Worm (Caenorhabditis elegans) whole organism, L2 larva: ENCODE data around the gene mcu-1.

Source experiments
- C34F6.9 ChIP-seq: fragments of 150-350 bp; optimal IDR thresholded peaks from 2 replicates; lab custom pipeline; 2014; ENCODE audit warnings: missing biosample characterization, missing genetic modification characterization
- F13H6.1 ChIP-seq: sonication (generic microtip); optimal IDR thresholded peaks from 2 replicates; lab custom pipeline; 2016; ENCODE audit warnings: missing genetic modification characterization, missing compliant biosample characterization
- Y55F3AM.14 ChIP-seq: fragments of 200-800 bp; sonication (Bioruptor generic); optimal IDR thresholded peaks from 2 replicates; lab custom pipeline; 2018; ENCODE audit warnings: mild to moderate bottlenecking, missing genetic modification characterization, missing compliant biosample characterization
- ama-1 ChIP-seq: fragments of 150-350 bp; optimal IDR thresholded peaks from 2 replicates; lab custom pipeline; 2018; ENCODE audit warnings: inconsistent platforms
- blmp-1 ChIP-seq: sonication (generic microtip); optimal IDR thresholded peaks from 2 replicates; lab custom pipeline; 2017; ENCODE audit warnings: missing genetic modification characterization, mild to moderate bottlenecking, missing compliant biosample characterization, antibody characterized with exemption, moderate library complexity; ENCODE audit not compliant: insufficient read depth
- ceh-16 ChIP-seq: fragments of 150-350 bp; optimal IDR thresholded peaks from 2 replicates; lab custom pipeline; 2014; ENCODE audit warnings: missing biosample characterization, missing genetic modification characterization
- ceh-82 ChIP-seq: fragments of 150-350 bp; optimal IDR thresholded peaks from 2 replicates; lab custom pipeline; 2014; ENCODE audit warnings: missing biosample characterization, missing genetic modification characterization
- crh-2 ChIP-seq: sonication (generic microtip); optimal IDR thresholded peaks from 2 replicates; lab custom pipeline; 2017; ENCODE audit warnings: missing biosample characterization, missing genetic modification characterization
- dmd-4 ChIP-seq: sonication (generic microtip); optimal IDR thresholded peaks from 2 replicates; lab custom pipeline; 2017; ENCODE audit warnings: missing biosample characterization, missing genetic modification characterization
- elt-1 ChIP-seq: fragments of 150-350 bp; optimal IDR thresholded peaks from 2 replicates; lab custom pipeline; 2014; ENCODE audit warnings: missing biosample characterization, missing genetic modification characterization
- elt-3 ChIP-seq: sonication (generic microtip); optimal IDR thresholded peaks from 2 replicates; lab custom pipeline; 2017; ENCODE audit warnings: missing biosample characterization, missing genetic modification characterization
- fos-1 ChIP-seq: fragments of 150-350 bp; optimal IDR thresholded peaks from 2 replicates; lab custom pipeline; 2014; ENCODE audit warnings: missing biosample characterization, missing genetic modification characterization
- gmeb-1 ChIP-seq: fragments of 150-350 bp; optimal IDR thresholded peaks from 2 replicates; lab custom pipeline; 2014; ENCODE audit warnings: missing biosample characterization, missing genetic modification characterization
- lin-11 ChIP-seq: fragments of 150-350 bp; sonication (generic microtip); optimal IDR thresholded peaks from 2 replicates; lab custom pipeline; 2014; ENCODE audit warnings: missing biosample characterization, missing genetic modification characterization, inconsistent platforms, mixed read lengths
- lin-13 ChIP-seq: fragments of 150-350 bp; optimal IDR thresholded peaks from 2 replicates; lab custom pipeline; 2014; ENCODE audit warnings: missing biosample characterization, missing genetic modification reagents, missing genetic modification characterization
- mab-5 ChIP-seq: fragments of 150-350 bp; optimal IDR thresholded peaks from 2 replicates; lab custom pipeline; 2014; ENCODE audit warnings: missing biosample characterization, missing genetic modification characterization
- mbf-1 ChIP-seq: sonication (generic microtip); optimal IDR thresholded peaks from 2 replicates; lab custom pipeline; 2017; ENCODE audit warnings: missing biosample characterization, missing genetic modification characterization
- nhr-10 ChIP-seq: sonication (generic microtip); optimal IDR thresholded peaks from 2 replicates; lab custom pipeline; 2017; ENCODE audit warnings: missing biosample characterization, missing genetic modification characterization
- nhr-11 ChIP-seq: fragments of 150-350 bp; optimal IDR thresholded peaks from 2 replicates; lab custom pipeline; 2014; ENCODE audit warnings: missing biosample characterization, missing genetic modification characterization
- nhr-12 ChIP-seq: fragments of 150-350 bp; optimal IDR thresholded peaks from 2 replicates; lab custom pipeline; 2014; ENCODE audit warnings: missing biosample characterization, missing genetic modification characterization
- nhr-129 ChIP-seq: fragments of 150-350 bp; optimal IDR thresholded peaks from 2 replicates; lab custom pipeline; 2014; ENCODE audit warnings: missing biosample characterization, missing genetic modification characterization
- nhr-25 ChIP-seq: fragments of 150-350 bp; sonication (generic microtip); optimal IDR thresholded peaks from 3 replicates; lab custom pipeline; 2014; ENCODE audit warnings: missing biosample characterization, missing genetic modification characterization
- nhr-77 ChIP-seq: fragments of 150-350 bp; optimal IDR thresholded peaks from 2 replicates; lab custom pipeline; 2014; ENCODE audit warnings: missing biosample characterization, missing genetic modification characterization
- sem-4 ChIP-seq: fragments of 150-350 bp; optimal IDR thresholded peaks from 2 replicates; lab custom pipeline; 2014; ENCODE audit warnings: missing biosample characterization, missing genetic modification reagents, missing genetic modification characterization
- skn-1 ChIP-seq: sonication (generic microtip); optimal IDR thresholded peaks from 2 replicates; lab custom pipeline; 2017; ENCODE audit warnings: missing biosample characterization, missing genetic modification characterization
- sma-3 ChIP-seq: sonication (generic microtip); optimal IDR thresholded peaks from 2 replicates; lab custom pipeline; 2016; ENCODE audit warnings: missing genetic modification reagents, missing genetic modification characterization, missing compliant biosample characterization
- sma-9 ChIP-seq, 2 experiments: fragments of 150-350 bp in 1 of 2; sonication (generic microtip) in 1 of 2; optimal IDR thresholded peaks; 2 replicates each; lab custom pipeline; 2014 to 2016; ENCODE audit warnings: missing genetic modification characterization in 2 of 2, mild to moderate bottlenecking in 1 of 2, missing biosample characterization in 1 of 2, missing compliant biosample characterization in 1 of 2, missing genetic modification reagents in 1 of 2, moderate library complexity in 1 of 2
- unc-39 ChIP-seq: fragments of 150-350 bp; optimal IDR thresholded peaks from 2 replicates; lab custom pipeline; 2014; ENCODE audit warnings: missing biosample characterization, missing genetic modification characterization
- unc-55 ChIP-seq: fragments of 150-350 bp; sonication (generic microtip); optimal IDR thresholded peaks from 3 replicates; lab custom pipeline; 2014; ENCODE audit warnings: missing biosample characterization, missing genetic modification reagents, missing genetic modification characterization
- ztf-4 ChIP-seq: fragments of 150-350 bp; optimal IDR thresholded peaks from 2 replicates; lab custom pipeline; 2014; ENCODE audit warnings: missing biosample characterization, missing genetic modification characterization

mcu-1 gene

ce11 chrIV:5937106-5937505, 1.9 kb downstream of the mcu-1 start:
- TF ChIP-seq nhr-11 (tag; lab: Kevin White, UChicago), result no peak
- no peak for TF ChIP-seq elt-3 (tag; lab: Kevin White, UChicago)
- no peak for TF ChIP-seq gmeb-1
- TF ChIP-seq mab-5 (tag; lab: Kevin White, UChicago), result no peak
- TF ChIP-seq elt-1 (tag; lab: Kevin White, UChicago), result no peak
- TF ChIP-seq crh-2, result no peak
- no peak for TF ChIP-seq lin-11

DNA sequence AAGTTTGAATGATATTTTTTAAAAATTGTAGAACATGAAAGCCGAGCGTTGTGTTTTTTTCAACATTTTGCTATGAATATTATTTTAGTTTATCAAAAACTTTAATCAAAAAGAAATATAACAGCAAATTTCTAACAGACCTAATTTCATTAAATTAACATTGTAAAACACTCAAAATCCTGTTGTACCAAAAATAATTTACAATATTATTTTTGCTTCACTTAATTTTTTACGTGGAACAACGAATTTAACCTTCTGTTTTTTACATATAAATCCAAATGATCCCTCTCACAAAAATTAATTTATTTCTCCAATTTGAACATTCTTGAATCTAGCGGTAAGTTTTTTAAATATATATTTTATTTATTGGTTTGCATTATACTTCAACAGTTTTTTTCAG, 5.0 kb downstream of the mcu-1 start, which contains the start of gene H32C10.1:
Gene H32C10.1, plus strand, starts transcription at position 301 of the 400 bp plus-strand sequence.
- TF ChIP-seq ceh-16 (tag; lab: Kevin White, UChicago), result no peak
- TF ChIP-seq ztf-4, result no peak
- no peak for TF ChIP-seq nhr-129 (tag; lab: Kevin White, UChicago)
- no peak for TF ChIP-seq F13H6.1

- TF ChIP-seq lin-13 (GFP tag; lab: Kevin White, UChicago), result no peak
- TF ChIP-seq unc-55 (GFP tag; lab: Kevin White, UChicago), result no peak
- no peak for TF ChIP-seq dmd-4 (tag; lab: Kevin White, UChicago)
- no peak for TF ChIP-seq sma-3 (GFP tag; lab: Kevin White, UChicago)
- TF ChIP-seq ceh-16 (tag; lab: Kevin White, UChicago), result no peak
- TF ChIP-seq blmp-1 (tag; lab: Kevin White, UChicago), result no peak
- no peak for TF ChIP-seq sem-4
- no peak for TF ChIP-seq elt-1 (tag; lab: Kevin White, UChicago)
- no peak for TF ChIP-seq Y55F3AM.14
- TF ChIP-seq fos-1, result no peak
- no peak for TF ChIP-seq mab-5 (tag; lab: Kevin White, UChicago)
- TF ChIP-seq nhr-12 (tag; lab: Kevin White, UChicago), result no peak
- TF ChIP-seq, all 48 proteins: peak for 0
Measured at ce11 chrIV:5930345-5930744, 8.7 kb downstream of the mcu-1 start, which contains the start of gene lin-33. TSS of gene lin-33 (plus strand) at chrIV:5930645.

- TF ChIP-seq unc-55 (GFP tag; lab: Kevin White, UChicago) (no peak), dmd-4 (tag; lab: Kevin White, UChicago) (no peak), lin-13 (GFP tag; lab: Kevin White, UChicago) (no peak), nhr-10 (tag; lab: Kevin White, UChicago) (no peak), elt-3 (tag; lab: Kevin White, UChicago) (no peak), unc-39 (tag; lab: Kevin White, UChicago) (no peak), nhr-77 (no peak), mbf-1 (tag; lab: Kevin White, UChicago) (no peak), skn-1 (no peak), F13H6.1 (no peak)
- TF ChIP-seq, all 48 proteins: peak for 0
Measured at ce11 chrIV:5928957-5929356, 10.1 kb downstream of the mcu-1 start.

DNA sequence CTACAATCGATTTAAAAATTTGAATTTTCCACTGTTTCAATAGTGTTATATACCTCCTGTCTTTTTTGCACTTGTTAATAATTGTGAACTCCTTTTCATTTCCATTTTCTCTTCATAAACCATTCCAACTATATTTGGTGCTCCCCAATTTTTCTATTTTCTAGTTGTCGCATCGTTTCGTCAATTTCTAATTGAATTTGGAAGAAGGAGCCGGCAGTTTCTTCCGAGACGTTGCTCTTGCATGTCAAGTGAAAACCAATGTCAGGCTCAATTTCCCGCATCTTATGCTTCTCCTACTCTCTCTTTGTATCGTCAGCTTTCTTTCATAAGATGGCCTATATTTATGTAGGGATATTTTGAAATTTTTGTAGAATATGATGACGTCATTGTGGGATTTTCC, 11.2 kb downstream of the mcu-1 start:
- peak; percentile 12 for TF ChIP-seq sem-4
- TF ChIP-seq nhr-10 (tag; lab: Kevin White, UChicago), result no peak

DNA sequence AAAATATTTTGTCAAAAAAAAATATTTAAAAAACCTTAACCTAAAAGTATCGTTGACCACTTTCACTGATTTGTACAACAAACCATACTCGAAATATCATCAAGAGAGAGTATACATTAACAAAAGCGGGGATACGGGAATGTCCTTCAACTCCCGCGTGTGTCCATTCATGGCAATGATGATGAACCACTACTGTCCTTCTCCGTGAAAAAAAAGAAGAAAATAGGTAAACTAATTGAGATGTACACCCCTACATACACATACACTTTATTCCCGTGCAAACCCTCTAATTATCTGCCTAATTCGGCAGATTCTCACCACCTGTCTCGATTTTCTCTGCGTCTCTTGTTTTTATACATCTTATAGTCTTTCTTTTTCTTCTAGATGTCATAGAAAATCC, 12.4 kb downstream of the mcu-1 start:
- peak; percentile 47 for TF ChIP-seq sma-3 (GFP tag; lab: Kevin White, UChicago)
- TF ChIP-seq gmeb-1, result peak; percentile 2
- peak; percentile 45 for TF ChIP-seq ceh-16 (tag; lab: Kevin White, UChicago)
- peak; percentile 80 for TF ChIP-seq nhr-25 (tag; lab: Kevin White, UChicago)
- peak; percentile 19 for TF ChIP-seq nhr-129 (tag; lab: Kevin White, UChicago)
- TF ChIP-seq crh-2, result peak; percentile 14
- no peak for TF ChIP-seq nhr-10 (tag; lab: Kevin White, UChicago)
- TF ChIP-seq ama-1 (lab: Kevin White, UChicago), result no peak
- no peak for TF ChIP-seq lin-13 (GFP tag; lab: Kevin White, UChicago)
- peak; percentile 77 for TF ChIP-seq blmp-1 (tag; lab: Kevin White, UChicago)
- no peak for TF ChIP-seq ceh-82 (tag; lab: Kevin White, UChicago)
- peak; percentile 38 for TF ChIP-seq C34F6.9
- TF ChIP-seq F13H6.1, result no peak
- no peak for TF ChIP-seq sem-4
- TF ChIP-seq sma-9 (GFP tag; optimal IDR thresholded peaks at IDR 0.05; lab: Kevin White, UChicago), result peak; percentile 45
- TF ChIP-seq sma-9 (tag; optimal IDR thresholded peaks at IDR 0.05; lab: Kevin White, UChicago), result no peak
